Fruit fly (Drosophila melanogaster) whole organism, adult: ENCODE results near the gene Mlc-c.

Source experiments
- CG11617 ChIP-seq: fragments of 200-800 bp; sonication (Bioruptor generic); optimal IDR thresholded peaks from 2 replicates; lab custom pipeline; 2017; ENCODE audit warnings: mild to moderate bottlenecking, missing biosample characterization, missing genetic modification reagents, missing genetic modification characterization
- CG5204 ChIP-seq: fragments of 200-800 bp; sonication (Bioruptor generic); optimal IDR thresholded peaks from 2 replicates; lab custom pipeline; 2016; ENCODE audit warnings: missing biosample characterization, missing genetic modification characterization
- CG7045 ChIP-seq: fragments of 200-800 bp; sonication (Bioruptor generic); optimal IDR thresholded peaks from 2 replicates; lab custom pipeline; 2017; ENCODE audit warnings: missing biosample characterization, mild to moderate bottlenecking, missing genetic modification characterization
- Clk ChIP-seq: fragments of 200-800 bp; sonication (Bioruptor generic); optimal IDR thresholded peaks from 2 replicates; lab custom pipeline; 2017; ENCODE audit warnings: missing biosample characterization, missing genetic modification characterization
- Crg-1 ChIP-seq: fragments of 200-800 bp; sonication (Bioruptor generic); optimal IDR thresholded peaks from 2 replicates; lab custom pipeline; 2016; ENCODE audit warnings: missing biosample characterization, missing genetic modification characterization
- Hr96 ChIP-seq: fragments of 200-800 bp; sonication (Bioruptor generic); optimal IDR thresholded peaks from 2 replicates; lab custom pipeline; 2016; ENCODE audit warnings: missing biosample characterization, missing genetic modification characterization
- cic ChIP-seq: fragments of 200-800 bp; sonication (Bioruptor generic); optimal IDR thresholded peaks from 2 replicates; lab custom pipeline; 2017; ENCODE audit warnings: missing biosample characterization, mild to moderate bottlenecking, missing genetic modification characterization, moderate library complexity
- pad ChIP-seq: fragments of 200-800 bp; sonication (Bioruptor generic); optimal IDR thresholded peaks from 3 replicates; lab custom pipeline; 2017; ENCODE audit warnings: missing biosample characterization, missing genetic modification characterization, mild to moderate bottlenecking, moderate library complexity, missing genetic modification reagents
- tj ChIP-seq: fragments of 200-800 bp; sonication (Bioruptor generic); optimal IDR thresholded peaks from 3 replicates; lab custom pipeline; 2017; ENCODE audit warnings: missing biosample characterization, mild to moderate bottlenecking, missing genetic modification characterization, moderate library complexity

DNA sequence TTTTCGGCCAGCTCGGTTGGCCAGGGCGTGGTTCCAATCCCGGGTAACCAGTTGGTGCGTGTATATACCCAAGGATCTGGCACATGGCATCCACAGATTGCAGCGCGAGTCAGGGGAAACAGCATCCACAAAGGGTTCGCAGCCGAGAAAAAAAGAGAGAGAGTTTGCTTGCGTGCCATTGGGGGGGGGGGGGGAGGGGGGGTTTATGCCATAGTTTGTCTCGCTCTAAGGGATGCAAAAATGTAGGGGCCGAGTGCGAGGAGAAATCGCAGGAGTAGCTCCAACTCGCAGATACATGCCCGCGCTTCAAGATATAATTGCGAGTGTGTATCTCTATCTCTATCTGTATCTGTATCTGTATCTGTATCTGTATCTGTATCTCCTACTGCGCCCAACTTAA is 27.7 kb upstream of the Mlc-c start:
- TF ChIP-seq CG11617 (no peak), CG5204 (no peak), Clk (no peak), pad (GFP tag; lab: Kevin White, UChicago) (peak; percentile 96), tj (GFP tag; lab: Kevin White, UChicago) (no peak), cic (no peak), Hr96 (GFP tag; lab: Kevin White, UChicago) (no peak), CG7045 (no peak), Crg-1 (GFP tag; lab: Kevin White, UChicago) (no peak)
